Worm (Caenorhabditis elegans) whole organism, L2 larva: ENCODE data around the gene Y41D4B.1.

Experiments
- ZK546.5 ChIP-seq: sonication (generic microtip); optimal IDR thresholded peaks from 2 replicates; lab custom pipeline; 2017; ENCODE audit warnings: missing biosample characterization, missing genetic modification characterization
- ama-1 ChIP-seq: fragments of 150-350 bp; optimal IDR thresholded peaks from 2 replicates; lab custom pipeline; 2018; ENCODE audit warnings: inconsistent platforms
- fos-1 ChIP-seq: fragments of 150-350 bp; optimal IDR thresholded peaks from 2 replicates; lab custom pipeline; 2014; ENCODE audit warnings: missing biosample characterization, missing genetic modification characterization
- lin-13 ChIP-seq: fragments of 150-350 bp; optimal IDR thresholded peaks from 2 replicates; lab custom pipeline; 2014; ENCODE audit warnings: missing biosample characterization, missing genetic modification reagents, missing genetic modification characterization
- lsy-2 ChIP-seq, 2 experiments: fragments of 150-350 bp in 1 of 2; sonication (generic microtip) in 1 of 2; optimal IDR thresholded peaks; 2 replicates each; lab custom pipeline; 2014 to 2017; ENCODE audit warnings: missing biosample characterization in 2 of 2, missing genetic modification characterization in 2 of 2
- mdl-1 ChIP-seq, 2 experiments: fragments of 150-350 bp in 1 of 2; sonication (generic microtip) in 1 of 2; optimal IDR thresholded peaks; 2 replicates each; lab custom pipeline; 2017; ENCODE audit warnings: missing biosample characterization in 2 of 2, missing genetic modification characterization in 2 of 2
- nhr-25 ChIP-seq: fragments of 150-350 bp; sonication (generic microtip); optimal IDR thresholded peaks from 3 replicates; lab custom pipeline; 2014; ENCODE audit warnings: missing biosample characterization, missing genetic modification characterization
- skn-1 ChIP-seq: sonication (generic microtip); optimal IDR thresholded peaks from 2 replicates; lab custom pipeline; 2017; ENCODE audit warnings: missing biosample characterization, missing genetic modification characterization
- snpc-4 ChIP-seq: fragments of 150-350 bp; optimal IDR thresholded peaks from 2 replicates; lab custom pipeline; 2014; ENCODE audit warnings: missing biosample characterization, missing genetic modification characterization
- zag-1 ChIP-seq: fragments of 150-350 bp; optimal IDR thresholded peaks from 2 replicates; lab custom pipeline; 2014; ENCODE audit warnings: missing biosample characterization, missing genetic modification characterization
- ztf-11 ChIP-seq: sonication (generic microtip); optimal IDR thresholded peaks from 2 replicates; lab custom pipeline; 2017; ENCODE audit warnings: missing biosample characterization, missing genetic modification characterization

- TF ChIP-seq skn-1 (no peak), lin-13 (GFP tag; lab: Kevin White, UChicago) (no peak), mdl-1 (tag; optimal IDR thresholded peaks at IDR 0.05; lab: Kevin White, UChicago) (no peak), lsy-2 (tag; optimal IDR thresholded peaks at IDR 0.05; lab: Kevin White, UChicago) (no peak), fos-1 (tag; lab: Kevin White, UChicago) (no peak), snpc-4 (tag; lab: Kevin White, UChicago) (no peak), ZK546.5 (tag; lab: Kevin White, UChicago) (no peak), zag-1 (no peak), ztf-11 (tag; lab: Kevin White, UChicago) (no peak), nhr-25 (tag; lab: Kevin White, UChicago) (no peak), ama-1 (lab: Kevin White, UChicago) (no peak)
Observed at ce11 chrIV:1687151-1687550, 14.7 kb downstream of the Y41D4B.1 start.
